Worm (Caenorhabditis elegans): ENCODE data around the gene T15B12.2.

DNA sequence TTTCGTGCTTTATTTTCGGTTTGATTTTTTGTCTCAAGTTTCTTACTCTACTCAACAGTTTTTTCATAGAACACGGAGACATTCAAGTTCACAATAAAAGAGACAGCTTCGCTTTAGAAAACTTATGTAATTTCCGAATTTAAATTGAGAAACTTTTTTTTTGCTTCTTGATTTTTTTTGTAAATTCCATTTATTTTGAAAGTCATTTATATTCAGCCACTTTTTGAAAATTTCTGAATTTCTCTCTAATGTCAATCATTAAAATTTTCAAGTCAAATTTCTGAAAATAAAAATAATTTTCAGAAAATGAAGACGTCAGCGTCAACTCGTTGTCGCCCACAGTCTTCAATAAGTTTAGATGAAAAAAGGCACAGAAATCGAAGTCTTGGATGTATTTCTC is 13.8 kb downstream of the T15B12.2 start, which contains the start of gene T15B12.1:
- no peak for TF ChIP-seq dpl-1 (GFP tag; optimal IDR thresholded peaks at IDR 0.05)
- no peak for TF ChIP-seq zim-3 (tag; optimal IDR thresholded peaks at IDR 0.05)
- no peak for TF ChIP-seq nhr-80 (tag; optimal IDR thresholded peaks at IDR 0.05)
- TF ChIP-seq gei-17 (GFP tag; optimal IDR thresholded peaks at IDR 0.05), result no peak
- no peak for TF ChIP-seq B0336.3 (GFP tag; IDR thresholded peaks at IDR 0.05)
- no peak for TF ChIP-seq ZK185.1 (tag; optimal IDR thresholded peaks at IDR 0.05; ENCODE audit: poor library complexity, severe bottlenecking)
